Worm (Caenorhabditis elegans): Measurements from ENCODE around the gene szy-2.

Gene szy-2

ce11 chrIII:5340530-5340929, 30.5 kb downstream of the szy-2 start:
- TF ChIP-seq ceh-45 (GFP tag; IDR thresholded peaks at IDR 0.05): no peak
- no peak for TF ChIP-seq pax-1 (tag; optimal IDR thresholded peaks at IDR 0.05)
- TF ChIP-seq ceh-9 (tag; optimal IDR thresholded peaks at IDR 0.05): no peak
- TF ChIP-seq ceh-22 (tag; optimal IDR thresholded peaks at IDR 0.05): no peak
- no peak for TF ChIP-seq dve-1 (tag; optimal IDR thresholded peaks at IDR 0.05)
- TF ChIP-seq C38D4.7 (GFP tag; optimal IDR thresholded peaks at IDR 0.05): no peak
- TF ChIP-seq ceh-18 (tag; optimal IDR thresholded peaks at IDR 0.05): no peak
- TF ChIP-seq ref-2 (tag; optimal IDR thresholded peaks at IDR 0.05): no peak
- TF ChIP-seq T23F11.4 (GFP tag; optimal IDR thresholded peaks at IDR 0.05): no peak
- no peak for TF ChIP-seq unc-55 (GFP tag; optimal IDR thresholded peaks at IDR 0.05)
- no peak for TF ChIP-seq dmd-4 (tag; optimal IDR thresholded peaks at IDR 0.05; ENCODE audit: borderline replicate concordance)
- no peak for TF ChIP-seq nhr-11 (tag; optimal IDR thresholded peaks at IDR 0.05)
- TF ChIP-seq hlh-13 (GFP tag; optimal IDR thresholded peaks at IDR 0.05): no peak
- TF ChIP-seq syd-9 (tag; optimal IDR thresholded peaks at IDR 0.05): no peak
- no peak for TF ChIP-seq fkh-10 (GFP tag; optimal IDR thresholded peaks at IDR 0.05)
- TF ChIP-seq pha-4 (tag; optimal IDR thresholded peaks at IDR 0.05): no peak
- TF ChIP-seq gmeb-2 (tag; optimal IDR thresholded peaks at IDR 0.05): no peak

ce11 chrIII:5338787-5339186, 32.3 kb downstream of the szy-2 start:
- TF ChIP-seq ceh-18 (tag; optimal IDR thresholded peaks at IDR 0.05): no peak
- TF ChIP-seq lin-11 (tag; optimal IDR thresholded peaks at IDR 0.05): no peak
- no peak for TF ChIP-seq F13H6.1 (tag; optimal IDR thresholded peaks at IDR 0.05)
- no peak for TF ChIP-seq ceh-22 (tag; optimal IDR thresholded peaks at IDR 0.05)

- TF ChIP-seq ceh-18 (tag; optimal IDR thresholded peaks at IDR 0.05) (peak; percentile 40), fkh-6 (tag; optimal IDR thresholded peaks at IDR 0.05) (no peak), elt-4 (tag; optimal IDR thresholded peaks at IDR 0.05) (peak; percentile 47), K09A11.1 (tag; optimal IDR thresholded peaks at IDR 0.05; ENCODE audit: insufficient read depth) (no peak), Y22D7AL.16 (tag; optimal IDR thresholded peaks at IDR 0.05) (no peak)
Measured at ce11 chrIII:5334517-5335049, 36.5 kb downstream of the szy-2 start.

- TF ChIP-seq pqm-1 (tag; optimal IDR thresholded peaks at IDR 0.05): no peak
Measured at ce11 chrIII:5329372-5329771, 41.7 kb downstream of the szy-2 start.

ce11 chrIII:5326323-5326722, 44.8 kb downstream of the szy-2 start, which contains the start of gene sorf-2:
sorf-2 (plus strand) TSS chrIII:5326623.
- TF ChIP-seq ets-4 (tag; optimal IDR thresholded peaks at IDR 0.05) (no peak), ref-2 (tag; optimal IDR thresholded peaks at IDR 0.05) (no peak), che-1 (tag; optimal IDR thresholded peaks at IDR 0.05) (no peak), pros-1 (tag; optimal IDR thresholded peaks at IDR 0.05) (no peak), ceh-22 (tag; optimal IDR thresholded peaks at IDR 0.05) (no peak), fax-1 (tag; optimal IDR thresholded peaks at IDR 0.05) (no peak), ceh-31 (tag; optimal IDR thresholded peaks at IDR 0.05) (no peak), nhr-11 (tag; optimal IDR thresholded peaks at IDR 0.05) (no peak)

- no peak for TF ChIP-seq K09A11.1 (tag; optimal IDR thresholded peaks at IDR 0.05; ENCODE audit: insufficient read depth)
Measured at ce11 chrIII:5321661-5322060, 49.4 kb downstream of the szy-2 start, which contains the start of gene F52C9.3. F52C9.3 (plus strand) TSS chrIII:5321885.

Data from whole organism, late embryonic.